Worm (Caenorhabditis elegans) whole organism, late embryonic: ENCODE data around the gene dhs-28.

ENCODE experiments used
- C38D4.7 ChIP-seq: fragments of 200-800 bp; sonication (Bioruptor generic); optimal IDR thresholded peaks from 2 replicates; lab custom pipeline; 2018; ENCODE audit warnings: mild to moderate bottlenecking, missing genetic modification characterization, moderate library complexity, missing compliant biosample characterization
- K02D7.2 ChIP-seq: sonication (generic microtip); optimal IDR thresholded peaks from 2 replicates; lab custom pipeline; 2017; ENCODE audit warnings: mild to moderate bottlenecking, missing genetic modification characterization, missing compliant biosample characterization
- ahr-1 ChIP-seq: sonication (generic microtip); optimal IDR thresholded peaks from 2 replicates; lab custom pipeline; 2016; ENCODE audit warnings: missing genetic modification characterization, missing compliant biosample characterization
- ceh-19 ChIP-seq: fragments of 200-800 bp; sonication (Bioruptor generic); optimal IDR thresholded peaks from 2 replicates; lab custom pipeline; 2018; ENCODE audit warnings: mild to moderate bottlenecking, missing genetic modification characterization, missing compliant biosample characterization
- ceh-31 ChIP-seq: sonication (generic microtip); optimal IDR thresholded peaks from 2 replicates; lab custom pipeline; 2016; ENCODE audit warnings: missing genetic modification characterization, missing compliant biosample characterization
- ceh-48 ChIP-seq: sonication (generic microtip); optimal IDR thresholded peaks from 2 replicates; lab custom pipeline; 2016; ENCODE audit warnings: missing genetic modification characterization, inconsistent platforms, missing compliant biosample characterization
- ceh-6 ChIP-seq: fragments of 200-800 bp; sonication (Bioruptor generic); optimal IDR thresholded peaks from 2 replicates; lab custom pipeline; 2018; ENCODE audit warnings: mild to moderate bottlenecking, missing genetic modification characterization, missing compliant biosample characterization
- ceh-9 ChIP-seq: sonication (generic microtip); optimal IDR thresholded peaks from 2 replicates; lab custom pipeline; 2016; ENCODE audit warnings: mild to moderate bottlenecking, missing genetic modification characterization, inconsistent platforms, missing compliant biosample characterization
- dmd-4 ChIP-seq: sonication (generic microtip); optimal IDR thresholded peaks from 2 replicates; lab custom pipeline; 2016; ENCODE audit warnings: borderline replicate concordance, missing genetic modification characterization, missing compliant biosample characterization
- dve-1 ChIP-seq: sonication (generic microtip); optimal IDR thresholded peaks from 2 replicates; lab custom pipeline; 2017; ENCODE audit warnings: antibody characterized with exemption, mild to moderate bottlenecking, missing genetic modification characterization, missing compliant biosample characterization
- elt-4 ChIP-seq: sonication (generic microtip); optimal IDR thresholded peaks from 2 replicates; lab custom pipeline; 2016; ENCODE audit warnings: missing genetic modification characterization, missing compliant biosample characterization
- eyg-1 ChIP-seq: sonication (generic microtip); optimal IDR thresholded peaks from 2 replicates; lab custom pipeline; 2016; ENCODE audit warnings: missing genotype, missing genetic modification characterization, missing compliant biosample characterization
- fax-1 ChIP-seq: sonication (generic microtip); optimal IDR thresholded peaks from 2 replicates; lab custom pipeline; 2016; ENCODE audit warnings: missing genotype, missing genetic modification characterization, missing compliant biosample characterization
- hlh-13 ChIP-seq: fragments of 200-800 bp; sonication (Bioruptor generic); optimal IDR thresholded peaks from 2 replicates; lab custom pipeline; 2018; ENCODE audit warnings: mild to moderate bottlenecking, missing genetic modification characterization, missing compliant biosample characterization
- hlh-15 ChIP-seq: sonication (generic microtip); optimal IDR thresholded peaks from 2 replicates; lab custom pipeline; 2016; ENCODE audit warnings: missing genetic modification characterization, missing compliant biosample characterization
- hlh-30 ChIP-seq: sonication (generic microtip); optimal IDR thresholded peaks from 2 replicates; lab custom pipeline; 2017; ENCODE audit warnings: antibody characterized with exemption, missing genetic modification characterization, missing compliant biosample characterization; ENCODE audit not compliant: insufficient read depth
- lim-6 ChIP-seq: sonication (generic microtip); optimal IDR thresholded peaks from 2 replicates; lab custom pipeline; 2016; ENCODE audit warnings: missing genetic modification characterization, missing compliant biosample characterization
- nhr-11 ChIP-seq: fragments of 150-350 bp; optimal IDR thresholded peaks from 2 replicates; lab custom pipeline; 2014; ENCODE audit warnings: missing biosample characterization, missing genetic modification characterization
- nhr-232 ChIP-seq: sonication (generic microtip); optimal IDR thresholded peaks from 2 replicates; lab custom pipeline; 2016; ENCODE audit warnings: missing genetic modification characterization, missing compliant biosample characterization
- npax-4 ChIP-seq: sonication (generic microtip); optimal IDR thresholded peaks from 2 replicates; lab custom pipeline; 2016; ENCODE audit warnings: missing genetic modification characterization, missing compliant biosample characterization
- odd-2 ChIP-seq: sonication (generic microtip); optimal IDR thresholded peaks from 2 replicates; lab custom pipeline; 2017; ENCODE audit warnings: antibody characterized with exemption, mild to moderate bottlenecking, missing genetic modification characterization, missing compliant biosample characterization
- pax-1 ChIP-seq: fragments of 150-350 bp; optimal IDR thresholded peaks from 2 replicates; lab custom pipeline; 2014; ENCODE audit warnings: missing biosample characterization, missing genetic modification characterization
- pha-2 ChIP-seq: sonication (generic microtip); optimal IDR thresholded peaks from 2 replicates; lab custom pipeline; 2017; ENCODE audit warnings: mild to moderate bottlenecking, missing genetic modification characterization, missing compliant biosample characterization
- pqm-1 ChIP-seq: sonication (generic microtip); optimal IDR thresholded peaks from 2 replicates; lab custom pipeline; 2016; ENCODE audit warnings: missing genetic modification characterization, missing compliant biosample characterization
- rnt-1 ChIP-seq: sonication (generic microtip); optimal IDR thresholded peaks from 2 replicates; lab custom pipeline; 2016; ENCODE audit warnings: missing genetic modification characterization, missing compliant biosample characterization
- sox-2 ChIP-seq: fragments of 200-800 bp; sonication (Bioruptor generic); IDR thresholded peaks from 2 replicates; pipeline ENCODE4 v1.3.6; 2022; ENCODE audit warnings: missing genetic modification reagents, missing genetic modification characterization, missing compliant biosample characterization
- sox-4 ChIP-seq: sonication (generic microtip); optimal IDR thresholded peaks from 2 replicates; lab custom pipeline; 2017; ENCODE audit warnings: mild to moderate bottlenecking, missing genetic modification characterization, inconsistent platforms, missing compliant biosample characterization
- syd-9 ChIP-seq: sonication (generic microtip); optimal IDR thresholded peaks from 2 replicates; lab custom pipeline; 2016; ENCODE audit warnings: mild to moderate bottlenecking, missing genetic modification characterization, moderate library complexity, missing compliant biosample characterization
- tbx-2 ChIP-seq: sonication (generic microtip); optimal IDR thresholded peaks from 2 replicates; lab custom pipeline; 2016; ENCODE audit warnings: missing genetic modification characterization, missing compliant biosample characterization
- tbx-7 ChIP-seq: sonication (generic microtip); optimal IDR thresholded peaks from 2 replicates; lab custom pipeline; 2016; ENCODE audit warnings: missing genotype, missing genetic modification characterization, missing compliant biosample characterization
- unc-42 ChIP-seq: sonication (generic microtip); optimal IDR thresholded peaks from 2 replicates; lab custom pipeline; 2016; ENCODE audit warnings: missing genotype, missing genetic modification characterization, missing compliant biosample characterization
- unc-55 ChIP-seq: sonication (generic microtip); optimal IDR thresholded peaks from 2 replicates; lab custom pipeline; 2017; ENCODE audit warnings: missing biosample characterization, missing genetic modification reagents, missing genetic modification characterization
- unc-86 ChIP-seq: sonication (generic microtip); optimal IDR thresholded peaks from 2 replicates; lab custom pipeline; 2016; ENCODE audit warnings: missing genetic modification characterization, missing compliant biosample characterization
- zip-5 ChIP-seq: sonication (generic microtip); optimal IDR thresholded peaks from 2 replicates; lab custom pipeline; 2016; ENCODE audit warnings: missing genetic modification characterization, missing compliant biosample characterization

Gene dhs-28

DNA sequence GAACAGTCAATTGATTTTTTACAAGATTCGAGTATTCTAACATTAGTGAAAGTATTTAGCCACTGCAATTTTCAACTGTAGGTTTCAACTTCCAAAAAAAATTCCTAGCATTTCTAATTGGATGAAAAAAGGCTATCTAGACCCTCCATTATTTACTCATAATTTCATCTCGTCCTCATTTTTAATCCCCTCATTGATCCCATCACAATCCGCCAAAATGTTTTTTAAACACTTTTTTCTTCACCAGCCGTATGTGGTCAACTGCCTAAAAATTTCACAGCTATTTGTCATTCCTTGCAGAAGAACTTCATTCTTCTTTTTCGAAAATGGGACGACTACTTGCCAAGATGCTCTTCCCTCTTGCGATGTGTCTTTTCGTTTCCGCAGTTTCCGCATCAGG lies 35.1 kb downstream of the dhs-28 start, which contains the start of gene rig-3:
rig-3 (plus strand) TSS at position 301 of the 400 bp plus-strand sequence.
- no peak for TF ChIP-seq hlh-30
- no peak for TF ChIP-seq eyg-1 (tag; lab: Kevin White, UChicago)
- no peak for TF ChIP-seq dve-1 (tag; lab: Kevin White, UChicago)
- TF ChIP-seq sox-2 (GFP tag; lab: Robert Waterston, UW), result no peak
- no peak for TF ChIP-seq unc-86 (tag; lab: Kevin White, UChicago)

DNA sequence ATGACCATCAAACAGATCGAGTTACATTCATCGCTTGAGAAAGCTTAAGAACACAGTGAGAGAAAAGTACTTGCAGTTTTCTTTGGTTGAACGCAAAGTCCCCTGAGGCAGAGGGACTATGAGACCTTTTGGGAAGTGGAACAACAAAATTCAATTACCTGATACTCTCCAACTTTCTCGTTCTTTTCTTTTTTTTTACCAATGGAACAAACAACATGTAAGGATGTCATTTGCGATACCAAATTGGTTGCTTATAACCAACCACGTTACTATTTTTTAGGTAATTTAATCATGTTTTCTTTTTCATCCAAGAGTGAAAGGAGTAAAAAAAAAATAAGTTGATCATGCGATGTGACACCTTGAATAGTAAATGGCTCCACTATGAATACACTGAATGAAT lies 38.6 kb downstream of the dhs-28 start:
- peak; percentile 80 for TF ChIP-seq unc-42 (tag; lab: Kevin White, UChicago)
- TF ChIP-seq zip-5 (tag; lab: Kevin White, UChicago), result no peak
- TF ChIP-seq ahr-1, result no peak
- no peak for TF ChIP-seq unc-55 (GFP tag; lab: Kevin White, UChicago)

DNA sequence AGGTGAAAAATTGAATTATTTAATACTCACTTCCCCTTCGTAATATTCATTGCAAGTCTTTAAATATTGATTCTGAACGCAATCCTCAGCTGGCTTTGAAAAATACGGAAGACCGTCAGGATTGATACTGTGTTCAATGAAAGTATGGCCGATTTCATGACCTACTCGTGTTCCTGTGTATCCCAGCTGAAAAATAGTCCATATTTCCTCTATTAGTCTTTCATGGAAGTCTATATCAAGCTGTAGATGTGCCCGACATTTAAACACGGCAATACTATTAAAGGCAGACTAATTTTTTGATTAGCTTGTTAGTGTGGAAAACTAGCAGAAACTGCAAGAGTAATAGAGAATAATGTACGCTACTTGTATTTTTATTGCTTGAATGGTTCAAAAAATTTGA lies 43.3 kb downstream of the dhs-28 start:
- TF ChIP-seq tbx-2 (tag; lab: Kevin White, UChicago), result no peak
- no peak for TF ChIP-seq pha-2 (tag; lab: Kevin White, UChicago)
- no peak for TF ChIP-seq npax-4 (tag; lab: Kevin White, UChicago)
- TF ChIP-seq hlh-15 (tag; lab: Kevin White, UChicago), result no peak
- no peak for TF ChIP-seq elt-4 (tag; lab: Kevin White, UChicago)
- no peak for TF ChIP-seq ceh-6 (GFP tag; lab: Kevin White, UChicago)
- TF ChIP-seq fax-1 (tag; lab: Kevin White, UChicago), result no peak
- no peak for TF ChIP-seq C38D4.7 (GFP tag; lab: Kevin White, UChicago)
- no peak for TF ChIP-seq odd-2 (tag; lab: Kevin White, UChicago)
- TF ChIP-seq nhr-11 (tag; lab: Kevin White, UChicago), result no peak
- TF ChIP-seq dve-1 (tag; lab: Kevin White, UChicago), result no peak
- TF ChIP-seq tbx-7 (tag; lab: Kevin White, UChicago), result no peak
- TF ChIP-seq hlh-13, result no peak
- no peak for TF ChIP-seq pax-1 (tag; lab: Kevin White, UChicago)
- TF ChIP-seq nhr-232, result no peak
- TF ChIP-seq pqm-1 (tag; lab: Kevin White, UChicago), result no peak
- TF ChIP-seq K02D7.2 (tag; lab: Kevin White, UChicago), result no peak
- TF ChIP-seq, all 69 proteins: peak for 0

ce11 chrX:6863032-6863431 lies 44.8 kb downstream of the dhs-28 start, which contains the start of gene nep-4:
nep-4 (minus strand) TSS chrX:6863424.
- TF ChIP-seq pax-1 (tag; lab: Kevin White, UChicago) (no peak), ceh-48 (no peak), ceh-9 (tag; lab: Kevin White, UChicago) (no peak), lim-6 (tag; lab: Kevin White, UChicago) (no peak), ahr-1 (no peak), pqm-1 (tag; lab: Kevin White, UChicago) (no peak), unc-42 (tag; lab: Kevin White, UChicago) (no peak), rnt-1 (no peak), tbx-7 (tag; lab: Kevin White, UChicago) (no peak)

DNA sequence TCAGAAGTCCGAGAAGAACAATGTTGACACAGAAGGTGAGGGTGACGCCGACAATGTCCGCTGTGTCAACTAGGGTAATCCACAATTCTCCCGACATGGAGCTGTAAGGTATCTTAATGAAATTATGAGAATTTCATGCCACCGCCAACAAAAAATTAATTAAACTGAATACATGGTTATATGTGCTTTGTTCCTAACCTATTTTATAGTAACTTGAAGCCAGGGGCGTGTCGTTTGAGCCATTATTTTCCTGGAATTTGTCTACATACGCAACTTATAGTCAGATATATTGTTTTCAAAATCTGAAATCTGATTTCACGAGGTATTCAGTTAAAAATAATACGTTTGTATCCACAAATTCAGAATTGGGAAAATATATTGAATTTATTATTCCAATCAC lies 47.6 kb downstream of the dhs-28 start, which contains the start of gene odr-10:
odr-10 (minus strand) TSS at position 101 of the 400 bp plus-strand sequence.
- TF ChIP-seq syd-9 (tag; lab: Kevin White, UChicago) (no peak), nhr-11 (tag; lab: Kevin White, UChicago) (no peak), ceh-19 (no peak), dmd-4 (tag; lab: Kevin White, UChicago) (no peak), sox-4 (tag; lab: Kevin White, UChicago) (no peak), ceh-31 (tag; lab: Kevin White, UChicago) (no peak), eyg-1 (tag; lab: Kevin White, UChicago) (no peak)
